Worm (Caenorhabditis elegans) whole organism, L2 larva: ENCODE results near the gene dpf-2.

Experiments
- blmp-1 ChIP-seq: sonication (generic microtip); optimal IDR thresholded peaks from 2 replicates; lab custom pipeline; 2017; ENCODE audit warnings: missing genetic modification characterization, mild to moderate bottlenecking, missing compliant biosample characterization, antibody characterized with exemption, moderate library complexity; ENCODE audit not compliant: insufficient read depth
- lin-39 ChIP-seq: fragments of 150-350 bp; optimal IDR thresholded peaks from 2 replicates; lab custom pipeline; 2014; ENCODE audit warnings: missing biosample characterization, missing genetic modification reagents, missing genetic modification characterization
- nhr-11 ChIP-seq: fragments of 150-350 bp; optimal IDR thresholded peaks from 2 replicates; lab custom pipeline; 2014; ENCODE audit warnings: missing biosample characterization, missing genetic modification characterization
- nhr-129 ChIP-seq: fragments of 150-350 bp; optimal IDR thresholded peaks from 2 replicates; lab custom pipeline; 2014; ENCODE audit warnings: missing biosample characterization, missing genetic modification characterization
- nhr-237 ChIP-seq: fragments of 150-350 bp; optimal IDR thresholded peaks from 2 replicates; lab custom pipeline; 2014; ENCODE audit warnings: missing biosample characterization, missing genetic modification characterization
- nhr-6 ChIP-seq: fragments of 150-350 bp; optimal IDR thresholded peaks from 2 replicates; lab custom pipeline; 2014; ENCODE audit warnings: missing biosample characterization, missing genetic modification characterization
- skn-1 ChIP-seq: sonication (generic microtip); optimal IDR thresholded peaks from 2 replicates; lab custom pipeline; 2017; ENCODE audit warnings: missing biosample characterization, missing genetic modification characterization
- unc-39 ChIP-seq: fragments of 150-350 bp; optimal IDR thresholded peaks from 2 replicates; lab custom pipeline; 2014; ENCODE audit warnings: missing biosample characterization, missing genetic modification characterization

DNA sequence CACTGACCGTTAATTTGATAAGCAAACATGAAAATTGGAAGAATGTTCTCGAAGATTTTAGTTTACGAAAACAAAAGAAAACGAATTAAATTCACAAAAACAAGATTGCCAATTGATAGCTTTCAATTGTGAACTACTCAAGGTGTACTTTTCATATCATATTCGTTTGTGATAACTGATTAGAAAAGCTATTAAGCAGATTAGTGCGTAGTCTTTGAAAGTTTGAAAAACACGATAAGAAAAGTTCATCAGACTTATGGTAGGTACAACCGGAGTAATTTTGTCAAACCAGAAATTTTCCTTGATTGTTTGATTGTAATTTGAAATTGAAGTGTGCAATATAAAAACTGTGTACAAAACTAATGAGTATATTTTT lies 44.1 kb upstream of the dpf-2 start:
- TF ChIP-seq lin-39 (tag; lab: Kevin White, UChicago) (no peak), skn-1 (tag; lab: Kevin White, UChicago) (no peak), unc-39 (tag; lab: Kevin White, UChicago) (no peak), nhr-129 (tag; lab: Kevin White, UChicago) (no peak), nhr-11 (no peak), nhr-237 (tag; lab: Kevin White, UChicago) (no peak), nhr-6 (tag; lab: Kevin White, UChicago) (no peak), blmp-1 (tag; lab: Kevin White, UChicago) (no peak)
